Fruit fly (Drosophila melanogaster): ENCODE results near the gene UK114.

UK114 gene

DNA sequence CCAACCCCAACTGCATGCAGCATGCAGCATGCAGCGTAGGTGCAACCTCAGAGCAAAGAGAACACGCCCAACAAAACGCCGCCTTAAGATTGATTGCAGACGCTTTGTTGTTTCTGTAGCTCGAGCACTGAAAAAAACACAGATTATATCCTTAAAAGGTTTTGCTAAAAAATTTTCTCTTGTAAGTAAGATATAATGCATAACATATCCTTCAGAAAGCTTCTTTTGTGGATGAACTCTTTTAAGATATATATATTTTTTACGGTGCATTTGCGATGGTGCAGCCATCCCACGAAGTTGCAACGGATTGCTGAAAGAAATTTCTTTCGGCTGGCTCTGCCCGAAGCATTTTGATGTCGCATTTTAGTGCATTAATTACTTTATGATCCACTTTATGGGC lies 903 bp upstream of the UK114 start (continued):
- TF ChIP-seq CG32006 (GFP tag; optimal IDR thresholded peaks at IDR 0.05): peak; percentile 31
- TF ChIP-seq CG6808 (GFP tag; optimal IDR thresholded peaks at IDR 0.05): no peak
- peak; percentile 27 for TF ChIP-seq CG3032 (tag; optimal IDR thresholded peaks at IDR 0.05)
- no peak for TF ChIP-seq CG8119 (GFP tag; IDR thresholded peaks at IDR 0.05)
- TF ChIP-seq Hr39 (GFP tag; optimal IDR thresholded peaks at IDR 0.05): peak; percentile 62
- TF ChIP-seq fd59A (GFP tag; optimal IDR thresholded peaks at IDR 0.05): peak; percentile 3
- TF ChIP-seq Sox14 (GFP tag; optimal IDR thresholded peaks at IDR 0.05): peak; percentile 34
- TF ChIP-seq fd85E (GFP tag; optimal IDR thresholded peaks at IDR 0.05): no peak
- no peak for TF ChIP-seq salr (GFP tag; optimal IDR thresholded peaks at IDR 0.05)
- peak; percentile 44 for TF ChIP-seq achi (GFP tag; optimal IDR thresholded peaks at IDR 0.05)
- peak; percentile 74 for TF ChIP-seq Eip78C (GFP tag)
- peak; percentile 71 for TF ChIP-seq Smox (GFP tag; optimal IDR thresholded peaks at IDR 0.05)
- TF ChIP-seq CG7368 (GFP tag; optimal IDR thresholded peaks at IDR 0.05): peak; percentile 18
- peak; percentile 46 for TF ChIP-seq Ets21C (GFP tag; optimal IDR thresholded peaks at IDR 0.05)
- peak; percentile 1 for TF ChIP-seq vri (GFP tag; optimal IDR thresholded peaks at IDR 0.05)

DNA sequence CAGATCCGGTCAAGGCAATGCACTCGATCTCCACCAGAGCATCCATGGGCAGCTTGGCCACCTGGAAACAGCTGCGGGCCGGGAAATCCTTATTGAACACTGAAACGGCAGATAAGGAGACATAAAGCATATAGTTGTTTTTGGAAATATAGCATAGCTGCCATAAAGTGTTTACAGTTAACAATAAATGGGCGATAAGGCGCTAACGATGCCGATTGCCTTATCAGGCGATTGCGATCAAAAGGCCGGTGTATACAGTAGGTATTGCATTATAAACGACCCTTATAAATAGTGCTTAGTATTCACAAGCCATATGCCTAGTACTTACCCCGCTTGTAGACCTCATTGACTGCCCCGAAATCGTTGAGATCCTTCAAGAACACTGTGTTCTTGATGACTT lies 599 bp downstream of the UK114 start:
- TF ChIP-seq vri (GFP tag; optimal IDR thresholded peaks at IDR 0.05) (no peak), CG8632 (GFP tag; optimal IDR thresholded peaks at IDR 0.05) (no peak), CG6276 (GFP tag; optimal IDR thresholded peaks at IDR 0.05) (no peak), esn (GFP tag; optimal IDR thresholded peaks at IDR 0.05) (no peak), CG31627 (GFP tag; optimal IDR thresholded peaks at IDR 0.05) (no peak), CG8119 (GFP tag; IDR thresholded peaks at IDR 0.05) (no peak), cyc (GFP tag; optimal IDR thresholded peaks at IDR 0.05) (no peak), Eip93F (GFP tag; optimal IDR thresholded peaks at IDR 0.05) (no peak), CG11902 (GFP tag; optimal IDR thresholded peaks at IDR 0.05) (no peak), Sox15 (GFP tag; optimal IDR thresholded peaks at IDR 0.05) (no peak), Eip78C (GFP tag) (no peak), net (GFP tag; optimal IDR thresholded peaks at IDR 0.05) (no peak), fkh (GFP tag; optimal IDR thresholded peaks at IDR 0.05) (no peak), Sox14 (GFP tag; optimal IDR thresholded peaks at IDR 0.05) (no peak), CG8319 (GFP tag; optimal IDR thresholded peaks at IDR 0.05) (no peak), CG3032 (tag; optimal IDR thresholded peaks at IDR 0.05) (no peak), OdsH (GFP tag; optimal IDR thresholded peaks at IDR 0.05) (no peak), Hr39 (GFP tag; optimal IDR thresholded peaks at IDR 0.05) (no peak)

DNA sequence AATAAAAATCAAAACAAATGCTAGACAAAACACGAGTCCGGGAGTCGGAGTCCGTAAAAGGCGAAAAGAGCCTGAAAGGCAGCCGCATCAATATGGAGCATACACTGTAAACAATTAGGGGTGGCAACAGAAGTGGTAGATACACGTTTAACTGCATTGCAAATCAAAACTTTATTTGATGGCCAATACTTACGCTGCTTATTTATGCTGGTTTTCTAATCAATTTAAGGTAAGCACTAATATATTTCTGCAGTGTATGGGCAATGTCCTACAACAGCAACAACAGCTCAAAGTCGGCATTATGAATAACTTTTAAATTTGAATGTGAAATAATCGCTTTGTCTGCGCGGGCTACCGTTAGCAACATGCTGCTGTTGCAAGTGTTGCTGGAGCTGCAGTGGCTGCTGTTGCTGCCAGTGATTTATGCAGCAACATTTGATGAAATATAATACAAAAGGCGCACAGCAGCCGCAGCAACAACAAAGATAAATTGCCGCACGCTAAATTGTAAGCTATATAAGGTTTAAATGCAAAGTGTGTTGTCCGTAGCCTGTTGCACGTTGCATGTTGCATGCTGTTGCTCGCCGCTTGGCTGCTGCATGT lies 1.3 kb downstream of the UK114 start:
- TF ChIP-seq vri (GFP tag; optimal IDR thresholded peaks at IDR 0.05) (no peak), CG3919 (GFP tag; optimal IDR thresholded peaks at IDR 0.05) (peak; percentile 44), Eip78C (GFP tag) (peak; percentile 70), CG6276 (GFP tag; optimal IDR thresholded peaks at IDR 0.05) (peak; percentile 24), CG11762 (GFP tag; optimal IDR thresholded peaks at IDR 0.05; ENCODE audit: insufficient read depth) (no peak), OdsH (GFP tag; optimal IDR thresholded peaks at IDR 0.05) (peak; percentile 1), CG7368 (GFP tag; optimal IDR thresholded peaks at IDR 0.05) (no peak), CG31627 (GFP tag; optimal IDR thresholded peaks at IDR 0.05) (peak; percentile 35), Sox14 (GFP tag; optimal IDR thresholded peaks at IDR 0.05) (no peak), CG4318 (GFP tag; optimal IDR thresholded peaks at IDR 0.05) (no peak), svp (GFP tag) (peak; percentile 78), Ets21C (GFP tag; optimal IDR thresholded peaks at IDR 0.05) (no peak), pdm3 (GFP tag; optimal IDR thresholded peaks at IDR 0.05) (peak; percentile 40), eg (GFP tag; IDR thresholded peaks at IDR 0.05) (0 out of 3 replicates have a peak, but pooled peaks have one; percentile 29), Sox15 (GFP tag; optimal IDR thresholded peaks at IDR 0.05) (no peak), Gug (GFP tag; IDR thresholded peaks at IDR 0.05) (no peak), ss (GFP tag; optimal IDR thresholded peaks at IDR 0.05) (no peak), CG34406 (GFP tag; optimal IDR thresholded peaks at IDR 0.05) (no peak), CG15336 (GFP tag; IDR thresholded peaks at IDR 0.05) (no peak), CG10669 (GFP tag; optimal IDR thresholded peaks at IDR 0.05) (peak; percentile 22), Blimp-1 (GFP tag; optimal IDR thresholded peaks at IDR 0.05) (no peak), CG6808 (GFP tag; optimal IDR thresholded peaks at IDR 0.05) (no peak), CG1621 (tag; optimal IDR thresholded peaks at IDR 0.05) (no peak), Eip75B (GFP tag; optimal IDR thresholded peaks at IDR 0.05) (peak; percentile 5), topi (GFP tag; optimal IDR thresholded peaks at IDR 0.05) (peak; percentile 30), Ets96B (tag; optimal IDR thresholded peaks at IDR 0.05) (peak; percentile 14), CG8119 (GFP tag; IDR thresholded peaks at IDR 0.05) (0 out of 3 replicates have a peak, but pooled peaks have one; percentile 40), salr (GFP tag; optimal IDR thresholded peaks at IDR 0.05) (no peak), lz (GFP tag; optimal IDR thresholded peaks at IDR 0.05) (no peak), Sox102F (GFP tag; optimal IDR thresholded peaks at IDR 0.05) (peak; percentile 1), dac (GFP tag; optimal IDR thresholded peaks at IDR 0.05) (no peak), CG8319 (GFP tag; optimal IDR thresholded peaks at IDR 0.05) (no peak)

All from whole organism, prepupa.